Worm (Caenorhabditis elegans) whole organism, L4 larva: ENCODE data around the gene T05A10.6.

ENCODE experiments used
- T26A8.4 ChIP-seq: fragments of 200-800 bp; sonication (Bioruptor generic); IDR thresholded peaks from 2 replicates; pipeline ENCODE4 v1.3.6; 2022; ENCODE audit warnings: missing genetic modification characterization, missing compliant biosample characterization
- ZK546.5 ChIP-seq, 2 experiments: sonication (generic microtip); optimal IDR thresholded peaks; 2 replicates each; lab custom pipeline; 2017; ENCODE audit warnings: missing biosample characterization in 2 of 2, missing genetic modification characterization in 2 of 2
- ceh-82 ChIP-seq: sonication (generic microtip); optimal IDR thresholded peaks from 2 replicates; lab custom pipeline; 2017; ENCODE audit warnings: missing biosample characterization, missing genetic modification characterization
- mdl-1 ChIP-seq, 2 experiments: fragments of 150-350 bp in 1 of 2; sonication (generic microtip) in 1 of 2; optimal IDR thresholded peaks; 2 replicates each; lab custom pipeline; 2014 to 2017; ENCODE audit warnings: missing biosample characterization in 2 of 2, missing genetic modification characterization in 2 of 2
- mep-1 ChIP-seq: fragments of 150-350 bp; sonication (generic microtip); optimal IDR thresholded peaks from 3 replicates; lab custom pipeline; 2014; ENCODE audit warnings: missing biosample characterization, missing genetic modification characterization
- nhr-237 ChIP-seq: sonication (generic microtip); optimal IDR thresholded peaks from 2 replicates; lab custom pipeline; 2017; ENCODE audit warnings: missing biosample characterization, missing genetic modification characterization
- nhr-77 ChIP-seq: fragments of 150-350 bp; optimal IDR thresholded peaks from 2 replicates; lab custom pipeline; 2014; ENCODE audit warnings: missing biosample characterization, missing genetic modification characterization
- unc-130 ChIP-seq: sonication (generic microtip); optimal IDR thresholded peaks from 2 replicates; lab custom pipeline; 2016; ENCODE audit warnings: missing genetic modification reagents, missing genetic modification characterization, missing compliant biosample characterization
- ztf-11 ChIP-seq: fragments of 150-350 bp; optimal IDR thresholded peaks from 2 replicates; lab custom pipeline; 2014; ENCODE audit warnings: missing biosample characterization, missing genetic modification characterization

ce11 chrX:10837609-10838008 lies 43.1 kb upstream of the T05A10.6 start:
- TF ChIP-seq T26A8.4: no peak
- TF ChIP-seq ztf-11 (tag; lab: Kevin White, UChicago): no peak
- no peak for TF ChIP-seq mdl-1 (tag; optimal IDR thresholded peaks at IDR 0.05; lab: Kevin White, UChicago)
- no peak for TF ChIP-seq unc-130 (GFP tag; lab: Kevin White, UChicago)
- no peak for TF ChIP-seq nhr-237 (tag; lab: Kevin White, UChicago)
- no peak for TF ChIP-seq nhr-77
- TF ChIP-seq mep-1: no peak
- TF ChIP-seq ZK546.5 (tag; optimal IDR thresholded peaks at IDR 0.05; lab: Kevin White, UChicago): no peak
- TF ChIP-seq ceh-82: no peak
